Fruit fly (Drosophila melanogaster) whole organism, pupa: ENCODE data around the gene CG12998.

Experiments
- CG17806 ChIP-seq: fragments of 200-800 bp; sonication (Bioruptor generic); optimal IDR thresholded peaks from 2 replicates; lab custom pipeline; 2018; ENCODE audit warnings: missing biosample characterization, mild to moderate bottlenecking, missing genetic modification characterization, moderate library complexity
- CG32121 ChIP-seq: fragments of 200-800 bp; sonication (Bioruptor generic); IDR thresholded peaks from 2 replicates; pipeline ENCODE4 v1.3.6; 2022; ENCODE audit warnings: missing biosample characterization, missing genetic modification characterization
- CG34367 ChIP-seq: fragments of 200-800 bp; sonication (Bioruptor generic); optimal IDR thresholded peaks from 2 replicates; lab custom pipeline; 2018; ENCODE audit warnings: missing biosample characterization, mild to moderate bottlenecking, missing genetic modification characterization
- CG4496 ChIP-seq: fragments of 200-800 bp; sonication (Bioruptor generic); IDR thresholded peaks from 3 replicates; pipeline ENCODE4 v1.3.6; 2022; ENCODE audit warnings: missing biosample characterization, missing genetic modification characterization
- CG8301 ChIP-seq: fragments of 200-800 bp; sonication (Bioruptor generic); optimal IDR thresholded peaks from 2 replicates; lab custom pipeline; 2018; ENCODE audit warnings: missing biosample characterization, mild to moderate bottlenecking, missing genetic modification characterization
- CG9948 ChIP-seq: fragments of 200-800 bp; sonication (Bioruptor generic); optimal IDR thresholded peaks from 2 replicates; lab custom pipeline; 2018; ENCODE audit warnings: missing biosample characterization, mild to moderate bottlenecking, missing genetic modification characterization, moderate library complexity
- EcR ChIP-seq: fragments of 200-800 bp; sonication (Bioruptor generic); optimal IDR thresholded peaks from 3 replicates; lab custom pipeline; 2019; ENCODE audit warnings: missing biosample characterization, missing genetic modification characterization, mild to moderate bottlenecking, moderate library complexity, missing genetic modification reagents
- Pif1A ChIP-seq: fragments of 200-800 bp; sonication (Bioruptor generic); optimal IDR thresholded peaks from 3 replicates; lab custom pipeline; 2016; ENCODE audit warnings: missing biosample characterization, missing genetic modification characterization
- Snoo ChIP-seq: fragments of 200-800 bp; sonication (Bioruptor generic); optimal IDR thresholded peaks from 3 replicates; lab custom pipeline; 2017; ENCODE audit warnings: missing biosample characterization, mild to moderate bottlenecking, missing genetic modification characterization, inconsistent platforms
- fd96Ca ChIP-seq: fragments of 200-800 bp; sonication (Bioruptor generic); IDR thresholded peaks from 3 replicates; pipeline ENCODE4 v1.3.6; 2022; ENCODE audit warnings: missing biosample characterization, missing genetic modification characterization

- TF ChIP-seq EcR (GFP tag; lab: Kevin White, UChicago) (peak; percentile 93), CG8301 (peak; percentile 54), CG4496 (GFP tag; lab: Robert Waterston, UW) (peak; percentile 36; the same call in 1 of the 3 replicates), CG17806 (peak; percentile 67), CG34367 (tag; lab: Kevin White, UChicago) (peak; percentile 46), fd96Ca (GFP tag; lab: Robert Waterston, UW) (peak; percentile 69; the same call in 2 of the 3 replicates), CG9948 (peak; percentile 70), Pif1A (GFP tag; lab: Kevin White, UChicago) (peak; percentile 35), Snoo (peak; percentile 47), CG32121 (GFP tag; lab: Robert Waterston, UW) (peak; percentile 79)
Measured at dm6 chrX:17170484-17170944, 48.0 kb upstream of the CG12998 start.
